Worm (Caenorhabditis elegans) whole organism, midembryonic: ENCODE results near the gene epg-5.
A peak's percentile ranks its signal among the peaks of the same experiment; 100 is the strongest.

Source experiments
- T22C8.4 ChIP-seq: fragments of 200-800 bp; sonication (Bioruptor generic); IDR thresholded peaks from 2 replicates; pipeline ENCODE4 v1.3.6; 2022; ENCODE audit warnings: missing genetic modification characterization, missing compliant biosample characterization
- cog-1 ChIP-seq: sonication (generic microtip); optimal IDR thresholded peaks from 2 replicates; lab custom pipeline; 2016; ENCODE audit warnings: missing genetic modification characterization, missing compliant biosample characterization
- flt-1 ChIP-seq: fragments of 200-800 bp; sonication (Bioruptor generic); IDR thresholded peaks from 2 replicates; pipeline ENCODE4 v1.3.6; 2022; ENCODE audit warnings: missing genetic modification characterization, missing compliant biosample characterization
- klf-2 ChIP-seq: fragments of 200-800 bp; sonication (Bioruptor generic); conservative IDR thresholded peaks from 2 replicates; pipeline ENCODE4 v1.3.6; 2022; ENCODE audit warnings: missing genetic modification reagents, missing genetic modification characterization, missing compliant biosample characterization
- med-1 ChIP-seq: sonication (generic microtip); optimal IDR thresholded peaks from 2 replicates; lab custom pipeline; 2017; ENCODE audit warnings: missing genetic modification characterization, mild to moderate bottlenecking, missing compliant biosample characterization, antibody characterized with exemption, missing genetic modification reagents; ENCODE audit not compliant: insufficient read depth
- ref-1 ChIP-seq: fragments of 200-800 bp; sonication (Bioruptor generic); conservative IDR thresholded peaks from 2 replicates; pipeline ENCODE4 v1.3.6; 2022; ENCODE audit warnings: missing genetic modification reagents, missing genetic modification characterization, missing compliant biosample characterization
- tab-1 ChIP-seq: fragments of 200-800 bp; sonication (Bioruptor generic); IDR thresholded peaks from 2 replicates; pipeline ENCODE4 v1.3.6; 2022; ENCODE audit warnings: missing genetic modification characterization, missing compliant biosample characterization
- ztf-23 ChIP-seq: fragments of 200-800 bp; sonication (Bioruptor generic); IDR thresholded peaks from 2 replicates; pipeline ENCODE4 v1.3.6; 2022; ENCODE audit warnings: missing genetic modification reagents, missing genetic modification characterization, missing compliant biosample characterization
- ztf-29 ChIP-seq: fragments of 200-800 bp; sonication (Bioruptor generic); IDR thresholded peaks from 2 replicates; pipeline ENCODE4 v1.3.6; 2022; ENCODE audit warnings: missing genetic modification reagents, missing genetic modification characterization, missing compliant biosample characterization

Gene epg-5

DNA sequence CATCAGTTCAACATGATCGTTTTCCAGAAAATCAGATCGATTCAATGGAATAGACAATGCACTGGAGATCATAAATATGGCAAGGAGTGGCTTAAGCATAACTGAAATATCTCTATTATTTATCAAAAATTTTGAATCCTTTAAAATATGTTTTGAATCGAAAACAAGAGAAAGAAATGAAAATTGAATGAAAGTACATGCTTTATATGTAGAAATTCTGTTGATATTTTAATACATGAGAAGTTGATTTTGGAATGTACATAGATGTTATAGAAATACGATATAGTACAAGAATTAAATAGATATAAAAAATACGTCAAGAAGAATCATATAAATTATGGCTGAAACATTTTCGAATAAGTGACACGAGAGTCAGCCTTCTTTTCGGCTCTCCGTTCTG lies 16.9 kb downstream of the epg-5 start, which contains the start of gene C56C10.9:
C56C10.9 (minus strand) TSS at position 101 of the 400 bp plus-strand sequence.
- no peak for TF ChIP-seq ref-1 (GFP tag; lab: Robert Waterston, UW)
- TF ChIP-seq flt-1 (GFP tag; lab: Robert Waterston, UW), result no peak
- TF ChIP-seq tab-1 (GFP tag; lab: Robert Waterston, UW), result no peak
- no peak for TF ChIP-seq ztf-29
- TF ChIP-seq klf-2, result no peak
- no peak for TF ChIP-seq ztf-23 (GFP tag; lab: Robert Waterston, UW)
- TF ChIP-seq med-1 (GFP tag; lab: Kevin White, UChicago), result no peak
- TF ChIP-seq T22C8.4 (GFP tag; lab: Robert Waterston, UW), result no peak
- TF ChIP-seq cog-1, result no peak

- no peak for TF ChIP-seq cog-1
- TF ChIP-seq ztf-29, result no peak
- no peak for TF ChIP-seq T22C8.4 (GFP tag; lab: Robert Waterston, UW)
These were observed 18.2 kb downstream of the epg-5 start for ce11 chrII:6591000-6591399.

- no peak for TF ChIP-seq med-1 (GFP tag; lab: Kevin White, UChicago)
- TF ChIP-seq cog-1, result no peak
- TF ChIP-seq flt-1 (GFP tag; lab: Robert Waterston, UW), result no peak
- no peak for TF ChIP-seq klf-2
- no peak for TF ChIP-seq T22C8.4 (GFP tag; lab: Robert Waterston, UW)
- TF ChIP-seq tab-1 (GFP tag; lab: Robert Waterston, UW), result no peak
- TF ChIP-seq ztf-29, result no peak
- TF ChIP-seq ref-1 (GFP tag; lab: Robert Waterston, UW), result no peak
- no peak for TF ChIP-seq ztf-23 (GFP tag; lab: Robert Waterston, UW)
These were observed 19.8 kb downstream of the epg-5 start, which contains the start of gene vps-32.1 for ce11 chrII:6589408-6589807. vps-32.1 (plus strand) TSS chrII:6589708.

DNA sequence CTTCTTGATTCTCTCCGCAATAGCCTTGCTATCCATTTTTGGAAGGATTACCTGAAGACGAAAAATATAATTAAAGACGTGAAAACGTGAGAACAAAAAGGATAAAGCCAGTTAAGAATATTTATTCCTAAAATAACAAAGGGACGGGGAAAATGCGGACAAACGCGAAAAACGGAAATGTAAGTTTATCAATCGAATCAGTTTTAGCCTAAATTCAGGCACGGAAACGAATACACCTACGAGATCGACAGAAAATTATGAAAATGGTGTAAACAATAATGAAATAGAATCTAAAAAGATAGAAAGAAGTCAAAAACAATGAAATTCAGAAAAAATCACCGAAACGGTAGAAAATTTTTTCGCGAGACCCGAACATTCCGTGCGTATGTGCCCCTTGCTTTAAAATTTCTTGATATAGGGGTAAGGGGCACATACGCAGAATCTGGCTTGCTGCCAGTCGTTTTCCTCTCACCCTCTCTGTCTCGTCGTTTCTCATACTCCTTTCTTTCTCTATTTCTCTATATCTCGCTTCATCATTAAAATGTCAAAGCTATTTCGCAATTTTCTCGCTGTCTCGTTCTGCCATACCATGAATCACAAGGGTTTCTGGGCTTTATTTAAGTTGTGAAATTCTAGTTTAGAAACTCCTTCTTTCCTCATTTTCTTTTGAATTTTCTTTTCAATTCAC lies 20.4 kb downstream of the epg-5 start, which contains the start of gene icd-1:
icd-1 (minus strand) TSS at position 51 of the 688 bp plus-strand sequence.
- TF ChIP-seq flt-1 (GFP tag; lab: Robert Waterston, UW) (0 out of 2 replicates have a peak, but pooled peaks have one; percentile 61), ztf-29 (peak; percentile 73), med-1 (GFP tag; lab: Kevin White, UChicago) (peak; percentile 36), klf-2 (no peak), tab-1 (GFP tag; lab: Robert Waterston, UW) (no peak), ref-1 (GFP tag; lab: Robert Waterston, UW) (no peak), cog-1 (peak; percentile 84), ztf-23 (GFP tag; lab: Robert Waterston, UW) (peak; percentile 100), T22C8.4 (GFP tag; lab: Robert Waterston, UW) (no peak)

DNA sequence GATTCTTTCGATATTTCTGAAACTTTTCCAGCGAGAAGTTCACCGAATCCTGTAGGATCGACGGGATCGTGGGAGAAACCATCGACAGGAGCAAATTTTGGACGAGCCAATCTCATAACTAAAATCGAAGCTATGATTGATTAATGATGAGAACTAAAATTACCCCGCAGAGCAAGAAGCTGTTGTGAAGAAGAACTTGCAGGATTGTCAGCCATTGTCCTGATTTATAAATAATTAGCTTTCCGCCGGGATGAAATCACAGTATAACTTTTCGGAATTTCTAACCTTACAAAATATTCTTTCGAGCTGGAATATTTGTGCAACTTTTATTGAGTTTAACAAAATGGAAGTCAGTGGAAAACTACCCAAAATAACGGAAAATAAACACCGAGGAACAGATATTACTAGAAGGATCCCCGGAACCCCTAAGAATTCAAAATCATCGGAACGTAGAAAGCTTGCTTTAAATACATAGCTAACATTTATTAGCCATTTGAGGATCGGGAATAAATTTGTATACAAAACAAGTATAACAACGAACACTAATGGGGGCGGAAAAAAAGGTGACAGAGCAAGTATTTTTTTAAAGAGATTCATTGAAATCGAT lies 21.8 kb downstream of the epg-5 start, which contains the start of gene C56C10.7:
C56C10.7 (minus strand) TSS at position 312 of the 607 bp plus-strand sequence.
- TF ChIP-seq med-1 (GFP tag; lab: Kevin White, UChicago) (no peak), flt-1 (GFP tag; lab: Robert Waterston, UW) (0 out of 2 replicates have a peak, but pooled peaks have one; percentile 14)

- TF ChIP-seq flt-1 (GFP tag; lab: Robert Waterston, UW), result no peak
- no peak for TF ChIP-seq cog-1
- TF ChIP-seq tab-1 (GFP tag; lab: Robert Waterston, UW), result no peak
- TF ChIP-seq ztf-29, result no peak
- TF ChIP-seq ztf-23 (GFP tag; lab: Robert Waterston, UW), result no peak
- TF ChIP-seq T22C8.4 (GFP tag; lab: Robert Waterston, UW), result no peak
- no peak for TF ChIP-seq ref-1 (GFP tag; lab: Robert Waterston, UW)
- TF ChIP-seq med-1 (GFP tag; lab: Kevin White, UChicago), result no peak
These were observed 26.4 kb downstream of the epg-5 start, which contains the start of gene C56C10.4 for ce11 chrII:6582758-6583157. C56C10.4 (plus strand) TSS chrII:6583058.

DNA sequence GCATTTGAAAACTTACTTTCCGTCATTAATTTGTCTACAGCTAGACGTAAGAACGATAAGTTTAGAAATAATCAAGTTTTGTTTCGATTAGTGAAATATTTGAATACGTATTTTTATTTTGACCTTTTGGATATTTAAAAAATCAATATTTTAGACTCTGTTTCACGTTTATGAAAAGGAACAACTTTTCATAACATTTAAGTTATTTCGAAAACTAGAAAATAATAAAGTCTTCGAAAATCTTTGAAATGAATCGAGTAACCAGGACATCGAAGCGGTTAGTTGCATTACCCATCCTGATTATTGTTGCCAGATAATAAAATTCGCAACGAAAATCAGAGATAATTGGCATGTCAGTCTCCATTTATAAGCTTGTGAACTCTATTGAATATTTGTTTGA lies 27.9 kb downstream of the epg-5 start, which contains the start of gene C56C10.6:
C56C10.6 (minus strand) TSS at position 101 of the 400 bp plus-strand sequence.
- TF ChIP-seq tab-1 (GFP tag; lab: Robert Waterston, UW) (no peak), ref-1 (GFP tag; lab: Robert Waterston, UW) (no peak)

- TF ChIP-seq ztf-23 (GFP tag; lab: Robert Waterston, UW) (no peak), med-1 (GFP tag; lab: Kevin White, UChicago) (no peak), flt-1 (GFP tag; lab: Robert Waterston, UW) (no peak), cog-1 (no peak), klf-2 (no peak), T22C8.4 (GFP tag; lab: Robert Waterston, UW) (no peak), tab-1 (GFP tag; lab: Robert Waterston, UW) (no peak), ztf-29 (no peak), ref-1 (GFP tag; lab: Robert Waterston, UW) (no peak)
These were observed 30.8 kb downstream of the epg-5 start, which contains the start of gene sra-31 for ce11 chrII:6578378-6578777. sra-31 (minus strand) TSS chrII:6578478.

- TF ChIP-seq cog-1 (no peak), tab-1 (GFP tag; lab: Robert Waterston, UW) (no peak), med-1 (GFP tag; lab: Kevin White, UChicago) (no peak), ztf-23 (GFP tag; lab: Robert Waterston, UW) (no peak), T22C8.4 (GFP tag; lab: Robert Waterston, UW) (no peak), ztf-29 (no peak), ref-1 (GFP tag; lab: Robert Waterston, UW) (no peak), klf-2 (no peak), flt-1 (GFP tag; lab: Robert Waterston, UW) (no peak)
These were observed 33.5 kb downstream of the epg-5 start, which contains the start of gene sra-29 for ce11 chrII:6575647-6576046. sra-29 (minus strand) TSS chrII:6575747.
